Worm (Caenorhabditis elegans) whole organism, midembryonic: ENCODE data around the gene Y57A10B.7.

Source experiments
- T22C8.4 ChIP-seq: fragments of 200-800 bp; sonication (Bioruptor generic); IDR thresholded peaks from 2 replicates; pipeline ENCODE4 v1.3.6; 2022; ENCODE audit warnings: missing genetic modification characterization, missing compliant biosample characterization
- cog-1 ChIP-seq: sonication (generic microtip); optimal IDR thresholded peaks from 2 replicates; lab custom pipeline; 2016; ENCODE audit warnings: missing genetic modification characterization, missing compliant biosample characterization
- flt-1 ChIP-seq: fragments of 200-800 bp; sonication (Bioruptor generic); IDR thresholded peaks from 2 replicates; pipeline ENCODE4 v1.3.6; 2022; ENCODE audit warnings: missing genetic modification characterization, missing compliant biosample characterization
- med-1 ChIP-seq: sonication (generic microtip); optimal IDR thresholded peaks from 2 replicates; lab custom pipeline; 2017; ENCODE audit warnings: missing genetic modification characterization, mild to moderate bottlenecking, missing compliant biosample characterization, antibody characterized with exemption, missing genetic modification reagents; ENCODE audit not compliant: insufficient read depth
- ref-1 ChIP-seq: fragments of 200-800 bp; sonication (Bioruptor generic); conservative IDR thresholded peaks from 2 replicates; pipeline ENCODE4 v1.3.6; 2022; ENCODE audit warnings: missing genetic modification reagents, missing genetic modification characterization, missing compliant biosample characterization
- ztf-29 ChIP-seq: fragments of 200-800 bp; sonication (Bioruptor generic); IDR thresholded peaks from 2 replicates; pipeline ENCODE4 v1.3.6; 2022; ENCODE audit warnings: missing genetic modification reagents, missing genetic modification characterization, missing compliant biosample characterization

DNA sequence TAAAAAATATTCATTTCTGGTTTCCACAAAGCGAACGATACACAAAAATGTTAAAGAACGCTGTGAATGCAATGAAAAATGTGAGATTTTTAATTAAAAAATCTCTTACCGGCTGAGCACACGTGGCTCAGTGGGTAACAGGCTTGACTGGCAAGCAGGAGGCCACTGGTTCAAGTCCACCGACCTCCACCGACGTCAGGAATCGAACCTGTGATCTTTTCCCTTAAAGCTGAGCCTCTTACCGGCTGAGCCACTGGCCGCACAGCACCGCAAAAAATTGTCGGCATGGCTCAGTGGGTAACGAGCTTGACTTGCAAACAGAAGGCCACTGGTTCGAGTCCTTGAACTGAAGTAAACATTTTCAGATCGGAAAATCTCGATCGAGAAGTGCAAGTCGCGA lies 48.8 kb downstream of the Y57A10B.7 start, which contains the start of gene C44C11.6:
- TF ChIP-seq ztf-29 (GFP tag; lab: Robert Waterston, UW), result no peak
- TF ChIP-seq flt-1 (GFP tag; lab: Robert Waterston, UW), result no peak
- no peak for TF ChIP-seq cog-1 (tag; lab: Kevin White, UChicago)
- TF ChIP-seq ref-1 (GFP tag; lab: Robert Waterston, UW), result no peak
- TF ChIP-seq med-1 (GFP tag; lab: Kevin White, UChicago), result no peak
- TF ChIP-seq T22C8.4, result no peak
